Worm (Caenorhabditis elegans) whole organism, L4/young adult: Measurements from ENCODE around the gene W09H1.4.

ENCODE experiments used
- W03F9.2 ChIP-seq: fragments of 150-350 bp; optimal IDR thresholded peaks from 2 replicates; lab custom pipeline; 2014; ENCODE audit warnings: missing biosample characterization, missing genetic modification characterization
- dao-5 ChIP-seq: sonication (generic microtip); optimal IDR thresholded peaks from 2 replicates; lab custom pipeline; 2016; ENCODE audit warnings: missing genotype, missing genetic modification characterization, moderate library complexity, missing compliant biosample characterization
- him-1 ChIP-seq: sonication (generic microtip); optimal IDR thresholded peaks from 2 replicates; lab custom pipeline; 2016; ENCODE audit warnings: missing genotype, missing genetic modification reagents, missing genetic modification characterization, missing compliant biosample characterization

DNA sequence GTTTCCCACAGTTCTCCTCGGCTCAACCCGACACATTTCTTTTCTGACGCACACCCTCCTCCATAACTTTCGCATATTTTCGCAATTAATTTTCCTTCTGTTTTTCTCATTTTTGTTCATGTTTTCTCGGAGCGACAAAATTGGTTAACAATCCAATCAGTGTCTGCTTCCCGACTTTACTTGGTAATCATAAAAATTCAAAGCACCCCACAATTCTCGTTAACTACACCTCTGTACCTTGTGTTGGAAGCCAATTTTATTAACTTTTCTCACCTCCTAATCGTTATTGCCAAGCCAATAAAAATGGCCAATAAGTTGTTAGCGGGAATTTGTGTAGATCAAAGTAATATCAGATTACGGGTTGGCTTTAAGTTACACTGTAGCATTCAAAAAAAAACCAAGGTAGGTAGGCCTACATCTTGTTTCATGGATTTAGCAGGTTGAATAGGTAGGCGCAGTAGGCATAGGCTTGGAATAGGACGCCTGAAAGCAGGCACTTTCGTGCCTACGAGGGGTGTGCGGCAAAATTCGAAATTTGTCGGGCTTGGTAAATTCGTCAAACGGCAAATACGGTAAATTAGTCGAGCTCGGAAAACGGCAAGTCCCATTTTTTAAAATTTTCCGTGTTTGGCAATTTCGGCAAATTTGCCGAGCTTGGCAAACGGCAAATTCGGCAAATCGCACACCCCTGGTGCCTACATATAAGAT lies 47.3 kb downstream of the W09H1.4 start:
- TF ChIP-seq him-1 (tag; lab: Kevin White, UChicago) (no peak), W03F9.2 (tag; lab: Kevin White, UChicago) (no peak), dao-5 (tag; lab: Kevin White, UChicago) (no peak)
